Fruit fly (Drosophila melanogaster) whole organism, adult: ENCODE measurements around the gene CG13008.

Experiments used
- CG11617 ChIP-seq: fragments of 200-800 bp; sonication (Bioruptor generic); optimal IDR thresholded peaks from 2 replicates; lab custom pipeline; 2017; ENCODE audit warnings: mild to moderate bottlenecking, missing biosample characterization, missing genetic modification reagents, missing genetic modification characterization
- CG12768 ChIP-seq: fragments of 200-800 bp; sonication (Bioruptor generic); optimal IDR thresholded peaks from 2 replicates; lab custom pipeline; 2017; ENCODE audit warnings: missing biosample characterization, missing genetic modification characterization, mild to moderate bottlenecking, moderate library complexity, missing genetic modification reagents
- CG14711 ChIP-seq: fragments of 200-800 bp; sonication (Bioruptor generic); optimal IDR thresholded peaks from 2 replicates; lab custom pipeline; 2018; ENCODE audit warnings: missing biosample characterization, mild to moderate bottlenecking, missing genetic modification characterization, moderate library complexity
- CG1620 ChIP-seq: fragments of 200-800 bp; sonication (Bioruptor generic); optimal IDR thresholded peaks from 2 replicates; lab custom pipeline; 2016; ENCODE audit warnings: missing biosample characterization, missing genetic modification characterization
- CG33017 ChIP-seq: fragments of 200-800 bp; sonication (Bioruptor generic); optimal IDR thresholded peaks from 2 replicates; lab custom pipeline; 2018; ENCODE audit warnings: missing biosample characterization, mild to moderate bottlenecking, missing genetic modification characterization, moderate library complexity
- CG5204 ChIP-seq: fragments of 200-800 bp; sonication (Bioruptor generic); optimal IDR thresholded peaks from 2 replicates; lab custom pipeline; 2016; ENCODE audit warnings: missing biosample characterization, missing genetic modification characterization
- CG7045 ChIP-seq: fragments of 200-800 bp; sonication (Bioruptor generic); optimal IDR thresholded peaks from 2 replicates; lab custom pipeline; 2017; ENCODE audit warnings: missing biosample characterization, mild to moderate bottlenecking, missing genetic modification characterization
- CG7101 ChIP-seq: fragments of 200-800 bp; sonication (Bioruptor generic); optimal IDR thresholded peaks from 2 replicates; lab custom pipeline; 2018; ENCODE audit warnings: missing biosample characterization, mild to moderate bottlenecking, missing genetic modification characterization, moderate library complexity
- Clk ChIP-seq: fragments of 200-800 bp; sonication (Bioruptor generic); optimal IDR thresholded peaks from 2 replicates; lab custom pipeline; 2017; ENCODE audit warnings: missing biosample characterization, missing genetic modification characterization
- Crg-1 ChIP-seq: fragments of 200-800 bp; sonication (Bioruptor generic); optimal IDR thresholded peaks from 2 replicates; lab custom pipeline; 2016; ENCODE audit warnings: missing biosample characterization, missing genetic modification characterization
- Hr96 ChIP-seq: fragments of 200-800 bp; sonication (Bioruptor generic); optimal IDR thresholded peaks from 2 replicates; lab custom pipeline; 2016; ENCODE audit warnings: missing biosample characterization, missing genetic modification characterization
- Mnt ChIP-seq: fragments of 200-800 bp; sonication (Bioruptor generic); optimal IDR thresholded peaks from 2 replicates; lab custom pipeline; 2016; ENCODE audit warnings: missing biosample characterization, mild to moderate bottlenecking, missing genetic modification characterization
- bab1 ChIP-seq: fragments of 200-800 bp; sonication (Bioruptor generic); optimal IDR thresholded peaks from 3 replicates; lab custom pipeline; 2019; ENCODE audit warnings: missing biosample characterization, mild to moderate bottlenecking, missing genetic modification characterization, moderate library complexity
- cic ChIP-seq: fragments of 200-800 bp; sonication (Bioruptor generic); optimal IDR thresholded peaks from 2 replicates; lab custom pipeline; 2017; ENCODE audit warnings: missing biosample characterization, mild to moderate bottlenecking, missing genetic modification characterization, moderate library complexity
- cnc ChIP-seq, 2 experiments: fragments of >200 bp; optimal IDR thresholded peaks; 2 replicates each; lab custom pipeline; 2017
- kay ChIP-seq: fragments of 200-800 bp; sonication (Bioruptor generic); peaks from one replicate; lab custom pipeline; 2016; ENCODE audit warnings: missing biosample characterization, missing genetic modification characterization, borderline replicate concordance
- ovo ChIP-seq: fragments of 200-800 bp; sonication (Bioruptor generic); optimal IDR thresholded peaks from 2 replicates; lab custom pipeline; 2016; ENCODE audit warnings: missing biosample characterization, missing genetic modification characterization
- pad ChIP-seq: fragments of 200-800 bp; sonication (Bioruptor generic); optimal IDR thresholded peaks from 3 replicates; lab custom pipeline; 2017; ENCODE audit warnings: missing biosample characterization, missing genetic modification characterization, mild to moderate bottlenecking, moderate library complexity, missing genetic modification reagents
- tj ChIP-seq: fragments of 200-800 bp; sonication (Bioruptor generic); optimal IDR thresholded peaks from 3 replicates; lab custom pipeline; 2017; ENCODE audit warnings: missing biosample characterization, mild to moderate bottlenecking, missing genetic modification characterization, moderate library complexity
- toe ChIP-seq: fragments of 200-800 bp; sonication (Bioruptor generic); optimal IDR thresholded peaks from 2 replicates; lab custom pipeline; 2016; ENCODE audit warnings: missing biosample characterization, missing genetic modification characterization

Gene CG13008

dm6 chrX:16677163-16677562 lies 33.9 kb upstream of the CG13008 start:
- TF ChIP-seq kay (GFP tag; lab: Kevin White, UChicago) (no peak), CG11617 (GFP tag; lab: Kevin White, UChicago) (peak; percentile 9), pad (GFP tag; lab: Kevin White, UChicago) (no peak), CG7101 (tag; lab: Kevin White, UChicago) (peak; percentile 55), CG33017 (tag; lab: Kevin White, UChicago) (no peak), cic (GFP tag; lab: Kevin White, UChicago) (no peak), Hr96 (GFP tag; lab: Kevin White, UChicago) (no peak), cnc (optimal IDR thresholded peaks at IDR 0.05; lab: Kevin White, UChicago) (no peak), ovo (no peak), toe (GFP tag; lab: Kevin White, UChicago) (no peak), CG14711 (tag; lab: Kevin White, UChicago) (peak; percentile 7), bab1 (GFP tag; lab: Kevin White, UChicago) (no peak), CG7045 (GFP tag; lab: Kevin White, UChicago) (no peak), CG12768 (GFP tag; lab: Kevin White, UChicago) (no peak), CG5204 (GFP tag; lab: Kevin White, UChicago) (no peak), Crg-1 (GFP tag; lab: Kevin White, UChicago) (no peak), tj (GFP tag; lab: Kevin White, UChicago) (no peak), CG1620 (no peak), Mnt (no peak), Clk (GFP tag; lab: Kevin White, UChicago) (no peak)

- no peak for TF ChIP-seq CG7045 (GFP tag; lab: Kevin White, UChicago)
- TF ChIP-seq Crg-1 (GFP tag; lab: Kevin White, UChicago): no peak
- no peak for TF ChIP-seq bab1 (GFP tag; lab: Kevin White, UChicago)
- no peak for TF ChIP-seq Hr96 (GFP tag; lab: Kevin White, UChicago)
- no peak for TF ChIP-seq CG1620
- TF ChIP-seq Mnt: no peak
- no peak for TF ChIP-seq CG7101 (tag; lab: Kevin White, UChicago)
- no peak for TF ChIP-seq toe (GFP tag; lab: Kevin White, UChicago)
- TF ChIP-seq CG14711 (tag; lab: Kevin White, UChicago): no peak
- no peak for TF ChIP-seq tj (GFP tag; lab: Kevin White, UChicago)
Observed at dm6 chrX:16678845-16679347, 32.2 kb upstream of the CG13008 start, which contains the start of the genes CG13010 and sing. TSS of gene CG13010 (minus strand) at chrX:16678945. TSS of gene sing (plus strand) at chrX:16679297.

DNA sequence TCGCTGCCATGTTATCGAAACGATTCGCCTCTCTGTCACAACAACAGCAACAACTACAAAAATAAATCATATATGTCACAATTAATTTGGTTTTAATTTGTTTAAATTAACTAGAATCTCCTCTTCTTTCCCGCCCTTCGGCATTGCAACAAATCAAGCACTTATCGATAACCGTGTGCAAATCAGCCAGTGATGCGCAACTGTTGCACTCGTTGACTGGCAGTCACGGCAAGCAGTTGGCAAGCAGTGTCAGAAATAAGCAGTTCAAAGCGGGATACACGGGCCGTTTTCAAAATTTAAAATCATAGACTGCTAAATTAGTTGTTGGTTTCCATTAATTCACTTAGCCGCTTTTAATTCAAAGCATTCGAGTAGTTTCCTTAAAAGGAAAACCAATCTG lies 27.3 kb upstream of the CG13008 start, which contains the start of gene Axs:
Axs (minus strand) TSS at position 131 of the 400 bp plus-strand sequence.
- no peak for TF ChIP-seq CG33017 (tag; lab: Kevin White, UChicago)

DNA sequence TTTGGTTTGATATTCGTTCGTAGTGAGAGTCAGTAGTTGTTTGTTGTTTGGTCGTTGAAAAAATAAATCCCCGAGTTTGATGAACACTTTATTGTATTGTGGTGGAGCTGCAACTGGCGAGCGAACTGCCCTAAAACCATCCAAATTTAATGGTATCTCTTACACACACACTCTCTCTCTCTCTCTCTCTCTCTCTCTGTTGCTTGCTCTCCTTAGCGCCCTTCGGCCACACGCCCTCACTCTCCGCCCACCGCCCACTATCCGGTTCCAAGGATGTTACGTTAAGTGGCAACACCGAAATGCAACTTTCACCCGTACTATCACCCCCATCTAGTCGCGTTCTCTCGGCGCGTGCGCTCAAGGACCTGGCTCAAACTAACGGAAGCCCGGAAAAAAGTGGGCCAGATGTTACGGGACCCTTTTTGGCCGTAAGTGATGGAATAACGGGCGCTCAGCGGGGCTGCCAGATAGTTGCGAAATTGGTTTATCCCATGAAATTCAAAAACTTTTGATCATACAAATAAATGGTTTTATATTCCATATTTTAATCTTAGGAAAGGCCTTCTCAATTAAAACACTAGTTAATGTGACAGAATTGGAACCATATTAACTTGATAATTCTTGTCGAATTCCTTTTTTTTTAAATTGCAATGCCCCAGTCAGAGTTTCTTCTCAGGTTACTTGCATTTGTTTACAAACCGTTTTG lies 23.6 kb upstream of the CG13008 start:
- no peak for TF ChIP-seq CG33017 (tag; lab: Kevin White, UChicago)
- TF ChIP-seq CG7045 (GFP tag; lab: Kevin White, UChicago): no peak
- TF ChIP-seq kay (GFP tag; lab: Kevin White, UChicago): no peak
- no peak for TF ChIP-seq Hr96 (GFP tag; lab: Kevin White, UChicago)
- no peak for TF ChIP-seq Clk (GFP tag; lab: Kevin White, UChicago)
- no peak for TF ChIP-seq CG7101 (tag; lab: Kevin White, UChicago)
- TF ChIP-seq CG11617 (GFP tag; lab: Kevin White, UChicago): no peak
- TF ChIP-seq toe (GFP tag; lab: Kevin White, UChicago): peak; percentile 25

dm6 chrX:16688106-16688459 lies 23.0 kb upstream of the CG13008 start:
- no peak for TF ChIP-seq kay (GFP tag; lab: Kevin White, UChicago)
- TF ChIP-seq CG7101 (tag; lab: Kevin White, UChicago): no peak
- no peak for TF ChIP-seq Crg-1 (GFP tag; lab: Kevin White, UChicago)
- no peak for TF ChIP-seq Hr96 (GFP tag; lab: Kevin White, UChicago)
- no peak for TF ChIP-seq CG11617 (GFP tag; lab: Kevin White, UChicago)
- TF ChIP-seq Clk (GFP tag; lab: Kevin White, UChicago): no peak
- no peak for TF ChIP-seq toe (GFP tag; lab: Kevin White, UChicago)
- TF ChIP-seq pad (GFP tag; lab: Kevin White, UChicago): no peak
- no peak for TF ChIP-seq cnc (optimal IDR thresholded peaks at IDR 0.05; lab: Kevin White, UChicago)

DNA sequence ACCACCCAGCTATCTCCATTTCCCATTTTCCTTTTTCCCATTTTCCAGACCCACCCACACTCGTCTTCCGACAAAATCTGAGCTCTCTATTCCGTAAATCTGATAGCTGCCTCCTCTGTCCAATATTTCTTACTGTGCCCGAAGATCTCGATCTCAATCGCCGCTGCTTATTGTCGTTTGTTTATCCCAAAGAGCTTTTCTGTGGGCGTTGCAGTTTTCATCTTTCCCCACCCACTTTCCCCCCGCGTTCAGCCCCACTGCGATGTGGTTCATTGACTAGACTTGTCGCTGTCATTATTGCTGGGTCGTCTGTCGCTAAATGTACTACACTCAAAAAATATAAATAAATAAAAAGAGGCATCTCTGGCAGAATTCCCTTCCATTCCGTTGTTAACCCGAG lies 21.8 kb upstream of the CG13008 start:
- TF ChIP-seq tj (GFP tag; lab: Kevin White, UChicago): peak; percentile 56
- no peak for TF ChIP-seq kay (GFP tag; lab: Kevin White, UChicago)

dm6 chrX:16689966-16690365 lies 21.1 kb upstream of the CG13008 start:
- no peak for TF ChIP-seq CG7045 (GFP tag; lab: Kevin White, UChicago)
- TF ChIP-seq CG14711 (tag; lab: Kevin White, UChicago): no peak
- no peak for TF ChIP-seq bab1 (GFP tag; lab: Kevin White, UChicago)
- no peak for TF ChIP-seq pad (GFP tag; lab: Kevin White, UChicago)
- no peak for TF ChIP-seq toe (GFP tag; lab: Kevin White, UChicago)
- TF ChIP-seq Crg-1 (GFP tag; lab: Kevin White, UChicago): no peak
- no peak for TF ChIP-seq Mnt
- no peak for TF ChIP-seq ovo
- no peak for TF ChIP-seq Clk (GFP tag; lab: Kevin White, UChicago)
- TF ChIP-seq CG12768 (GFP tag; lab: Kevin White, UChicago): no peak
